Fruit fly (Drosophila melanogaster) S2 (cell line): ENCODE results near the gene Prx1.

Experiments used
- CG8478 ChIP-seq: fragments of >200 bp; optimal IDR thresholded peaks from 2 replicates; lab custom pipeline; 2018
- CTCF ChIP-seq, 2 experiments: fragments of >200 bp; optimal IDR thresholded peaks; 2 replicates each; lab custom pipeline; 2018

The Prx1 gene

dm6 chr3L:15207544-15207943, at the start of gene Prx1:
TSS of gene Prx1 (plus strand) at chr3L:15207844.
- TF ChIP-seq CTCF (optimal IDR thresholded peaks at IDR 0.05; lab: Kevin White, UChicago) (no peak), CG8478 (lab: Kevin White, UChicago) (no peak)

dm6 chr3L:15158330-15159114, 49.1 kb upstream of the Prx1 start, which contains the start of the genes Msh6 and Prp31:
TSS of gene Msh6 (minus strand) at chr3L:15158562.
TSS of gene Prp31 (plus strand) at chr3L:15159100.
- TF ChIP-seq CG8478 (lab: Kevin White, UChicago) (no peak), CTCF (optimal IDR thresholded peaks at IDR 0.05; lab: Kevin White, UChicago) (no peak)

dm6 chr3L:15161549-15161948, 46.1 kb upstream of the Prx1 start, which contains the start of gene CG6878:
TSS of gene CG6878 (plus strand) at chr3L:15161817.
- TF ChIP-seq CTCF (optimal IDR thresholded peaks at IDR 0.05; lab: Kevin White, UChicago) (peak; percentile 75 to 91), CG8478 (lab: Kevin White, UChicago) (no peak)

- TF ChIP-seq CTCF (optimal IDR thresholded peaks at IDR 0.05; lab: Kevin White, UChicago) (no peak), CG8478 (lab: Kevin White, UChicago) (no peak)
Measured at dm6 chr3L:15162005-15162404, 45.6 kb upstream of the Prx1 start.

- TF ChIP-seq CG8478 (lab: Kevin White, UChicago) (no peak), CTCF (optimal IDR thresholded peaks at IDR 0.05; lab: Kevin White, UChicago) (no peak)
Measured at dm6 chr3L:15162988-15163387, 44.7 kb upstream of the Prx1 start.

dm6 chr3L:15163414-15163813, 44.2 kb upstream of the Prx1 start, which contains the start of gene CG7011:
TSS of gene CG7011 (minus strand) at chr3L:15163628.
- TF ChIP-seq CTCF (optimal IDR thresholded peaks at IDR 0.05; lab: Kevin White, UChicago) = peak; percentile 67 to 71
- TF ChIP-seq CG8478 (lab: Kevin White, UChicago) = no peak

- TF ChIP-seq CTCF (optimal IDR thresholded peaks at IDR 0.05; lab: Kevin White, UChicago) (no peak), CG8478 (lab: Kevin White, UChicago) (no peak)
Measured at dm6 chr3L:15169010-15169409, 38.6 kb upstream of the Prx1 start.

- TF ChIP-seq CG8478 (lab: Kevin White, UChicago) (no peak), CTCF (optimal IDR thresholded peaks at IDR 0.05; lab: Kevin White, UChicago) (no peak)
Measured at dm6 chr3L:15169795-15170194, 37.8 kb upstream of the Prx1 start.

dm6 chr3L:15171769-15172403, 35.8 kb upstream of the Prx1 start:
- TF ChIP-seq CTCF (optimal IDR thresholded peaks at IDR 0.05; lab: Kevin White, UChicago) (no peak), CG8478 (lab: Kevin White, UChicago) (no peak)

- TF ChIP-seq CTCF (optimal IDR thresholded peaks at IDR 0.05; lab: Kevin White, UChicago) = no peak
- no peak for TF ChIP-seq CG8478 (lab: Kevin White, UChicago)
Measured at dm6 chr3L:15172404-15173055, 35.1 kb upstream of the Prx1 start.

dm6 chr3L:15174086-15174485, 33.6 kb upstream of the Prx1 start:
- TF ChIP-seq CTCF (optimal IDR thresholded peaks at IDR 0.05; lab: Kevin White, UChicago) = no peak

- TF ChIP-seq CTCF (optimal IDR thresholded peaks at IDR 0.05; lab: Kevin White, UChicago) = no peak
- TF ChIP-seq CG8478 (lab: Kevin White, UChicago) = no peak
Measured at dm6 chr3L:15174823-15175222, 32.8 kb upstream of the Prx1 start.

dm6 chr3L:15176641-15177215, 30.9 kb upstream of the Prx1 start:
- TF ChIP-seq CTCF (optimal IDR thresholded peaks at IDR 0.05; lab: Kevin White, UChicago) (no peak), CG8478 (lab: Kevin White, UChicago) (no peak)

- TF ChIP-seq CG8478 (lab: Kevin White, UChicago) = no peak
- peak; percentile 85 to 86 for TF ChIP-seq CTCF (optimal IDR thresholded peaks at IDR 0.05; lab: Kevin White, UChicago)
Measured at dm6 chr3L:15178618-15179017, 29.0 kb upstream of the Prx1 start.
